Worm (Caenorhabditis elegans) whole organism, L4 larva: ENCODE results near the gene W06H8.6.

Source experiments
- F44E2.7 ChIP-seq: fragments of 200-800 bp; sonication (Bioruptor generic); IDR thresholded peaks from 2 replicates; pipeline ENCODE4 v2.1.2; 2022; ENCODE audit warnings: missing genetic modification characterization, missing compliant biosample characterization
- F49E8.2 ChIP-seq: sonication (generic microtip); optimal IDR thresholded peaks from 2 replicates; lab custom pipeline; 2016; ENCODE audit warnings: missing compliant biosample characterization, mild to moderate bottlenecking, missing genetic modification characterization, borderline replicate concordance
- T26A8.4 ChIP-seq: fragments of 200-800 bp; sonication (Bioruptor generic); IDR thresholded peaks from 2 replicates; pipeline ENCODE4 v1.3.6; 2022; ENCODE audit warnings: missing genetic modification characterization, missing compliant biosample characterization
- Y105C5A.15 ChIP-seq: fragments of 200-800 bp; sonication (Bioruptor generic); IDR thresholded peaks from 2 replicates; pipeline ENCODE4 v1.3.6; 2022; ENCODE audit warnings: missing genetic modification characterization, missing compliant biosample characterization
- Y75B8A.6 ChIP-seq: fragments of 200-800 bp; sonication (Bioruptor generic); IDR thresholded peaks from 2 replicates; pipeline ENCODE4 v1.3.6; 2022; ENCODE audit warnings: missing genetic modification reagents, missing genetic modification characterization, missing compliant biosample characterization
- aha-1 ChIP-seq: fragments of 150-350 bp; peaks from one replicate; lab custom pipeline; 2014; ENCODE audit warnings: missing biosample characterization, missing genetic modification characterization
- aly-2 ChIP-seq: sonication (generic microtip); optimal IDR thresholded peaks from 2 replicates; lab custom pipeline; 2018; ENCODE audit warnings: missing biosample characterization, missing genetic modification characterization
- arid-1 ChIP-seq: fragments of 200-800 bp; sonication (Bioruptor generic); conservative IDR thresholded peaks from 2 replicates; pipeline ENCODE4 v1.3.6; 2022; ENCODE audit warnings: missing genetic modification reagents, missing genetic modification characterization, missing compliant biosample characterization
- ceh-82 ChIP-seq: sonication (generic microtip); optimal IDR thresholded peaks from 2 replicates; lab custom pipeline; 2017; ENCODE audit warnings: missing biosample characterization, missing genetic modification characterization
- daf-12 ChIP-seq: fragments of 150-350 bp; optimal IDR thresholded peaks from 2 replicates; lab custom pipeline; 2014; ENCODE audit warnings: missing biosample characterization, missing genetic modification reagents, missing genetic modification characterization
- daf-16 ChIP-seq, 3 experiments: sonication (generic microtip); optimal IDR thresholded peaks; 2 replicates each; lab custom pipeline; 2016 to 2017; ENCODE audit warnings: missing genetic modification characterization in 3 of 3, missing genetic modification reagents in 3 of 3, mild to moderate bottlenecking in 2 of 3, missing compliant biosample characterization in 2 of 3, missing biosample characterization in 1 of 3, moderate library complexity in 1 of 3
- dmd-6 ChIP-seq: fragments of 200-800 bp; sonication (Bioruptor generic); IDR thresholded peaks from 2 replicates; pipeline ENCODE4 v1.3.6; 2022; ENCODE audit warnings: missing genetic modification reagents, missing genetic modification characterization, missing compliant biosample characterization
- dmd-9 ChIP-seq: fragments of 200-800 bp; sonication (Bioruptor generic); IDR thresholded peaks from 2 replicates; pipeline ENCODE4 v1.3.6; 2022; ENCODE audit warnings: missing genetic modification reagents, missing genetic modification characterization, missing compliant biosample characterization
- duxl-1 ChIP-seq: sonication (generic microtip); optimal IDR thresholded peaks from 2 replicates; lab custom pipeline; 2016; ENCODE audit warnings: mild to moderate bottlenecking, missing genetic modification characterization, moderate library complexity, missing compliant biosample characterization; ENCODE audit not compliant: poor library complexity
- egl-43 ChIP-seq: fragments of 200-800 bp; sonication (Bioruptor generic); IDR thresholded peaks from 2 replicates; pipeline ENCODE4 v1.3.6; 2022; ENCODE audit warnings: missing genetic modification reagents, missing genetic modification characterization, missing compliant biosample characterization
- fkh-10 ChIP-seq: fragments of 150-350 bp; optimal IDR thresholded peaks from 2 replicates; lab custom pipeline; 2014; ENCODE audit warnings: missing biosample characterization, missing genetic modification reagents, missing genetic modification characterization
- gei-8 ChIP-seq: fragments of 200-800 bp; sonication (Bioruptor generic); optimal IDR thresholded peaks from 2 replicates; lab custom pipeline; 2018; ENCODE audit warnings: mild to moderate bottlenecking, missing genetic modification characterization, missing compliant biosample characterization
- hif-1 ChIP-seq, 2 experiments: sonication (generic microtip); optimal IDR thresholded peaks; 2 replicates each; lab custom pipeline; 2016 to 2017; ENCODE audit warnings: missing compliant biosample characterization in 2 of 2, missing genetic modification characterization in 2 of 2, missing genetic modification reagents in 2 of 2, missing genotype in 2 of 2, mild to moderate bottlenecking in 1 of 2
- hlh-30 ChIP-seq: sonication (generic microtip); optimal IDR thresholded peaks from 2 replicates; lab custom pipeline; 2017; ENCODE audit warnings: antibody characterized with exemption, mild to moderate bottlenecking, missing genetic modification characterization, missing compliant biosample characterization; ENCODE audit not compliant: insufficient read depth
- hmg-1.1 ChIP-seq: fragments of 200-800 bp; sonication (Bioruptor generic); IDR thresholded peaks from 2 replicates; pipeline ENCODE4 v1.3.6; 2022; ENCODE audit warnings: missing genetic modification reagents, missing genetic modification characterization, missing compliant biosample characterization
- jun-1 ChIP-seq: fragments of 150-350 bp; optimal IDR thresholded peaks from 2 replicates; lab custom pipeline; 2014; ENCODE audit warnings: missing biosample characterization, missing genetic modification reagents, missing genetic modification characterization
- lim-7 ChIP-seq: fragments of 200-800 bp; sonication (Bioruptor generic); IDR thresholded peaks from 2 replicates; pipeline ENCODE4 v1.3.6; 2022; ENCODE audit warnings: missing genetic modification characterization, missing compliant biosample characterization
- lin-1 ChIP-seq: fragments of 200-800 bp; sonication (Bioruptor generic); IDR thresholded peaks from 2 replicates; pipeline ENCODE4 v1.3.6; 2022; ENCODE audit warnings: missing genetic modification reagents, missing genetic modification characterization, missing compliant biosample characterization
- lir-3 ChIP-seq: sonication (generic microtip); optimal IDR thresholded peaks from 2 replicates; lab custom pipeline; 2016; ENCODE audit warnings: mild to moderate bottlenecking, missing genetic modification characterization, missing compliant biosample characterization
- madf-5 ChIP-seq, 2 experiments: fragments of 200-800 bp; sonication (Bioruptor generic); IDR thresholded peaks; 2 replicates each; pipeline ENCODE4 v1.3.6; 2022; ENCODE audit warnings: missing compliant biosample characterization in 2 of 2, missing genetic modification characterization in 2 of 2
- madf-9 ChIP-seq: fragments of 200-800 bp; sonication (Bioruptor generic); conservative IDR thresholded peaks from 2 replicates; pipeline ENCODE4 v1.3.6; 2022; ENCODE audit warnings: missing genetic modification reagents, missing genetic modification characterization, missing compliant biosample characterization
- mdl-1 ChIP-seq, 2 experiments: fragments of 150-350 bp in 1 of 2; sonication (generic microtip) in 1 of 2; optimal IDR thresholded peaks; 2 replicates each; lab custom pipeline; 2014 to 2017; ENCODE audit warnings: missing biosample characterization in 2 of 2, missing genetic modification characterization in 2 of 2
- mdt-29 ChIP-seq: fragments of 200-800 bp; sonication (Bioruptor generic); IDR thresholded peaks from 2 replicates; pipeline ENCODE4 v1.3.6; 2022; ENCODE audit warnings: missing genetic modification reagents, missing genetic modification characterization, missing compliant biosample characterization
- mxl-3 ChIP-seq: fragments of 200-800 bp; sonication (Bioruptor generic); optimal IDR thresholded peaks from 2 replicates; lab custom pipeline; 2018; ENCODE audit warnings: mild to moderate bottlenecking, missing genetic modification characterization, missing compliant biosample characterization
- nhr-102 ChIP-seq: sonication (generic microtip); optimal IDR thresholded peaks from 2 replicates; lab custom pipeline; 2016; ENCODE audit warnings: mild to moderate bottlenecking, missing genetic modification characterization, moderate library complexity, missing compliant biosample characterization
- nhr-111 ChIP-seq: fragments of 200-800 bp; sonication (Bioruptor generic); optimal IDR thresholded peaks from 2 replicates; lab custom pipeline; 2018; ENCODE audit warnings: mild to moderate bottlenecking, missing genetic modification characterization, missing compliant biosample characterization
- nhr-28 ChIP-seq: fragments of 150-350 bp; optimal IDR thresholded peaks from 2 replicates; lab custom pipeline; 2014; ENCODE audit warnings: missing biosample characterization, missing genetic modification characterization
- nhr-42 ChIP-seq: fragments of 200-800 bp; sonication (Bioruptor generic); IDR thresholded peaks from 2 replicates; pipeline ENCODE4 v1.3.6; 2022; ENCODE audit warnings: missing genetic modification characterization, missing compliant biosample characterization
- nhr-48 ChIP-seq: sonication (generic microtip); optimal IDR thresholded peaks from 2 replicates; lab custom pipeline; 2016; ENCODE audit warnings: mild to moderate bottlenecking, missing genetic modification characterization, missing compliant biosample characterization
- nhr-6 ChIP-seq: fragments of 150-350 bp; optimal IDR thresholded peaks from 2 replicates; lab custom pipeline; 2014; ENCODE audit warnings: missing biosample characterization, missing genetic modification characterization
- nhr-77 ChIP-seq: fragments of 150-350 bp; optimal IDR thresholded peaks from 2 replicates; lab custom pipeline; 2014; ENCODE audit warnings: missing biosample characterization, missing genetic modification characterization
- pqm-1 ChIP-seq: sonication (generic microtip); optimal IDR thresholded peaks from 2 replicates; lab custom pipeline; 2017; ENCODE audit warnings: missing biosample characterization, missing genetic modification characterization
- saeg-2 ChIP-seq: fragments of 200-800 bp; sonication (Bioruptor generic); IDR thresholded peaks from 2 replicates; pipeline ENCODE4 v1.3.6; 2022; ENCODE audit warnings: missing genetic modification reagents, missing genetic modification characterization, missing compliant biosample characterization
- set-16 ChIP-seq: fragments of 200-800 bp; sonication (Bioruptor generic); IDR thresholded peaks from 2 replicates; pipeline ENCODE4 v1.3.6; 2022; ENCODE audit warnings: missing genetic modification reagents, missing genetic modification characterization, missing compliant biosample characterization
- skn-1 ChIP-seq: fragments of 150-350 bp; optimal IDR thresholded peaks from 2 replicates; lab custom pipeline; 2014; ENCODE audit warnings: missing biosample characterization, missing genetic modification characterization
- snpc-1.2 ChIP-seq: fragments of 200-800 bp; sonication (Bioruptor generic); IDR thresholded peaks from 2 replicates; pipeline ENCODE4 v1.3.6; 2022; ENCODE audit warnings: missing genetic modification reagents, missing genetic modification characterization, missing compliant biosample characterization
- spr-1 ChIP-seq: sonication (generic microtip); optimal IDR thresholded peaks from 2 replicates; lab custom pipeline; 2016; ENCODE audit warnings: mild to moderate bottlenecking, missing genetic modification characterization, missing compliant biosample characterization
- spr-3 ChIP-seq: fragments of 200-800 bp; sonication (Bioruptor generic); optimal IDR thresholded peaks from 2 replicates; lab custom pipeline; 2018; ENCODE audit warnings: mild to moderate bottlenecking, missing genetic modification characterization, missing compliant biosample characterization
- tra-1 ChIP-seq: fragments of 200-800 bp; sonication (Bioruptor generic); IDR thresholded peaks from 2 replicates; pipeline ENCODE4 v1.3.6; 2022; ENCODE audit warnings: missing genetic modification reagents, missing genetic modification characterization, missing compliant biosample characterization
- zag-1 ChIP-seq: fragments of 150-350 bp; optimal IDR thresholded peaks from 2 replicates; lab custom pipeline; 2014; ENCODE audit warnings: missing biosample characterization, missing genetic modification characterization
- zip-2 ChIP-seq: fragments of 150-350 bp; optimal IDR thresholded peaks from 2 replicates; lab custom pipeline; 2014; ENCODE audit warnings: missing biosample characterization, missing genetic modification characterization
- ztf-11 ChIP-seq: fragments of 150-350 bp; optimal IDR thresholded peaks from 2 replicates; lab custom pipeline; 2014; ENCODE audit warnings: missing biosample characterization, missing genetic modification characterization

Gene W06H8.6

DNA sequence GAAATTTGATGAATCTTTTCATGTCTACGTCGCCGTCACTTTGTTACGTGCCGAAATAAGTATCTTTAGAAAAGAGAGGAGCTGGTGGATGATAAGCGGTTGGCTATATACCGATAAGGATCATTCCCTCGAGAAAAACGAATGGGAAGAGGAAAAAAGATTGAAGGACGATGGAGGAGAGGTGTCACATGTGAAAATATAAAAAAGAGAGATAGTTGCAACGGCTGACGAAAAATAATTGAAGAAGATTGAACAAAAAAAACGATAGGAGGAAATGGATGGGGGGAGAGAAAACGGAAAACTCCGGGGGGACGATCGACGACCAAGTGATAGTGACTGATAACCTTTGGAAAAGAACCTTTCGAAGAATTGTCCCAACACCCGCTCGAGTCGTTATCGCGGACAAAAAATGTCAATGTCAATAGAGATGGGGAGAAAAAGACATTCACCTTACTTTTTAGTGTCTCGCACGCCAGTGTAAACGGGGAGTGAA, 2.7 kb upstream of the W06H8.6 start (continued):
- TF ChIP-seq Y105C5A.15, result no peak
- TF ChIP-seq set-16, result peak; percentile 30
- peak; percentile 68 to 73 for TF ChIP-seq daf-16 (GFP tag; optimal IDR thresholded peaks at IDR 0.05; lab: Kevin White, UChicago)
- peak; percentile 59 for TF ChIP-seq daf-16 (tag; optimal IDR thresholded peaks at IDR 0.05; lab: Kevin White, UChicago)
- no peak for TF ChIP-seq lim-7 (GFP tag; lab: Robert Waterston, UW)
- TF ChIP-seq skn-1 (tag; lab: Kevin White, UChicago), result no peak
- peak; percentile 91 for TF ChIP-seq tra-1
- no peak for TF ChIP-seq dmd-9 (GFP tag; lab: Robert Waterston, UW)
- no peak for TF ChIP-seq lir-3
- TF ChIP-seq F44E2.7, result no peak
- TF ChIP-seq aha-1, result peak; percentile 99
- TF ChIP-seq duxl-1 (tag; lab: Kevin White, UChicago), result peak; percentile 54
- TF ChIP-seq saeg-2, result peak; percentile 18; the same call in 1 of the 2 replicates
- TF ChIP-seq ztf-11, result no peak
- TF ChIP-seq mdt-29 (GFP tag; lab: Robert Waterston, UW), result no peak
- TF ChIP-seq gei-8 (GFP tag; lab: Kevin White, UChicago), result peak; percentile 78
- 0 out of 2 replicates have a peak, but pooled peaks have one; percentile 18 for TF ChIP-seq hmg-1.1
- TF ChIP-seq arid-1, result no peak
- TF ChIP-seq, all 104 proteins: peak for 45

DNA sequence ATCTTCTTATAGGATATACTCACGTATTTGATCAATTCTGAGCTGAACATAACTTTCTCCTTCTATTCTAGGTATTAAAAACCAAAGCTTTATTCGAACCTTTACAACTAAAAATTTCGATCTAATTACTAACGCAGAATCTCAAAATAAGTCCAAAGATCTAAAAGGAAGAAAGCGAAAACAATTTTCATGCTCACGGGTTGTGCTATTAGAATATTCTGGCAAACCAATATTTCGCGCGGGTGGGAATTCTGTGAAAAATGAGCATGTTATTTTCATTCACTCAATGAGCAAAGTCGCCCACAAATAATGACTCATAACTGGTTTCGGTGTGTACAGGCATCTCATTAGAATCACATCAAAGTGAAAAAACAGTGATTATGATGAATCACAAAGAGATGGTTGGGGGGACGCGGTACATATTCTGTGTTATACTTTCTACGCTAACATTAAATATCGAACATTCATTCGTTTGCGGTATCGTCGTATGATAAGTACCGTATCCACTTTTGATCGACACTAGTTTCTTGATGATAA, 2.2 kb upstream of the W06H8.6 start:
- TF ChIP-seq nhr-77 (tag; lab: Kevin White, UChicago) (no peak), snpc-1.2 (0 out of 2 replicates have a peak, but pooled peaks have one; percentile 18), Y105C5A.15 (0 out of 2 replicates have a peak, but pooled peaks have one; percentile 29), fkh-10 (GFP tag; lab: Kevin White, UChicago) (peak; percentile 3), nhr-6 (tag; lab: Kevin White, UChicago) (peak; percentile 66), lin-1 (0 out of 2 replicates have a peak, but pooled peaks have one; percentile 3), aly-2 (no peak), zip-2 (tag; lab: Kevin White, UChicago) (peak; percentile 16)
- TF ChIP-seq, all 104 proteins: peak for 6

DNA sequence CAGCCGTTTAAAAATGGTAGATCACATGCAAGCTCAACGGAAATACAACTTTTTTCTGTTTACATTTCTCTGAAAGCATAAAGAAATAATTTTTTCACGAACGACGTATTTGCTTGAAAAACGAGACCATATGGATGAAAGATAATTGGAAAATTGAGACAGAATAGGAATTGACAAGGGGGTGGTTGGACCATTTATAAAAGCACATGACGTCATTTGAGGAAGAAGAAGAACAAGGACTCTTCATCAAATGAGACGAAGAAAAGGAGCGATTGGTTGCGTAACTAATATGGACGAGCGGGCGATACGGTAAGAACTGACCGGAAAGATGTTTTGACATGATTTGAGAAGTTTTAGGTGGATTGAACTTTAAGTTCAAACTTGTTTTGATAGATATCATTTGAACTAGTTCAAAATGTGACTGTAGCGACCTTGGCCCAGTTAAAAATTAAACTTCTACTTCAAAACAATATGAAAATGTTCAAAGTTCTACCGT, 1.6 kb upstream of the W06H8.6 start:
- TF ChIP-seq nhr-111, result no peak
- TF ChIP-seq daf-12, result no peak
- no peak for TF ChIP-seq jun-1 (tag; lab: Kevin White, UChicago)
- no peak for TF ChIP-seq T26A8.4 (GFP tag; lab: Robert Waterston, UW)
- TF ChIP-seq spr-3, result no peak
- TF ChIP-seq egl-43 (GFP tag; lab: Robert Waterston, UW), result 0 out of 2 replicates have a peak, but pooled peaks have one; percentile 13
- TF ChIP-seq spr-1, result no peak
- peak; percentile 18 for TF ChIP-seq duxl-1 (tag; lab: Kevin White, UChicago)
- peak; percentile 35; the same call in 1 of the 2 replicates for TF ChIP-seq dmd-6
- TF ChIP-seq nhr-42, result no peak
- peak; percentile 54 for TF ChIP-seq snpc-1.2
- peak in 1 of 2 experiments; percentile 51 for TF ChIP-seq mdl-1 (tag; optimal IDR thresholded peaks at IDR 0.05; lab: Kevin White, UChicago)
- peak; percentile 22 for TF ChIP-seq zag-1 (tag; lab: Kevin White, UChicago)
- TF ChIP-seq nhr-48 (tag; lab: Kevin White, UChicago), result no peak
- no peak for TF ChIP-seq set-16
- TF ChIP-seq hlh-30 (tag; lab: Kevin White, UChicago), result peak; percentile 65
- TF ChIP-seq nhr-28 (tag; lab: Kevin White, UChicago), result peak; percentile 28
- TF ChIP-seq madf-9, result no peak
- 0 out of 2 replicates have a peak, but pooled peaks have one; percentile 3 for TF ChIP-seq lim-7 (GFP tag; lab: Robert Waterston, UW)
- TF ChIP-seq nhr-102 (tag; lab: Kevin White, UChicago), result no peak
- no peak for TF ChIP-seq ceh-82 (tag; lab: Kevin White, UChicago)
- TF ChIP-seq lin-1, result 0 out of 2 replicates have a peak, but pooled peaks have one; percentile 7
- TF ChIP-seq mxl-3 (GFP tag; lab: Kevin White, UChicago), result no peak
- peak; percentile 51; the same call in 1 of the 2 replicates for TF ChIP-seq Y75B8A.6
- no peak for TF ChIP-seq F49E8.2
- TF ChIP-seq hif-1 (tag; optimal IDR thresholded peaks at IDR 0.05; lab: Kevin White, UChicago), result no peak
- no peak for TF ChIP-seq madf-5 (GFP tag; IDR thresholded peaks at IDR 0.05; lab: Robert Waterston, UW)
- no peak for TF ChIP-seq pqm-1 (tag; lab: Kevin White, UChicago)
